Worm (Caenorhabditis elegans): ENCODE measurements around the gene acbp-6.

DNA sequence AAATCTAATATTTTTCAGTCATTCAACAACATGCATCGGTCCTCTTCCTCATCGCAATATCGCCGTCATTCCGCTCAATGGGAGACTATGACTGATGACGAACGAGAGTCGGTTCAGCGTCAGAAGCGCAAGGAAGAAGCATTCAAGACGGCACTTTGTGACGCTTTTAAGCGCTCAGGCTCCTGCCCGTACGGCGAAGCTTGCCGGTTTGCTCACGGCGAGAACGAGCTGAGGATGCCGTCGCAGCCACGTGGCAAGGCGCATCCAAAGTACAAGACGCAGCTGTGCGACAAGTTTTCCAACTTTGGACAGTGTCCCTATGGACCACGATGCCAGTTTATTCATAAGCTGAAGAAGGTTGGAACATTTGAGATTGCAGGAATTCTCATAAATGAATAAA is 4.5 kb downstream of the acbp-6 start:
- TF ChIP-seq lin-39 (tag; optimal IDR thresholded peaks at IDR 0.05) (no peak), lin-13 (GFP tag; optimal IDR thresholded peaks at IDR 0.05) (no peak), unc-39 (tag; optimal IDR thresholded peaks at IDR 0.05) (no peak), ztf-4 (tag; optimal IDR thresholded peaks at IDR 0.05) (no peak), fos-1 (tag; optimal IDR thresholded peaks at IDR 0.05) (no peak), unc-62 (GFP tag; optimal IDR thresholded peaks at IDR 0.05) (no peak)

All from whole organism, L2 larva.